Worm (Caenorhabditis elegans) whole organism, L1 larva: ENCODE data around the gene clh-3.

Experiments used
- aha-1 ChIP-seq: fragments of 150-350 bp; optimal IDR thresholded peaks from 2 replicates; lab custom pipeline; 2014; ENCODE audit warnings: missing biosample characterization, missing genetic modification characterization
- egl-27 ChIP-seq, 2 experiments: fragments of 150-350 bp in 1 of 2; sonication (generic microtip); optimal IDR thresholded peaks; 3 replicates each; lab custom pipeline; 2017 to 2018; ENCODE audit warnings: missing biosample characterization in 2 of 2, missing genetic modification characterization in 2 of 2, missing genetic modification reagents in 2 of 2
- fkh-10 ChIP-seq: sonication (generic microtip); optimal IDR thresholded peaks from 2 replicates; lab custom pipeline; 2017; ENCODE audit warnings: missing biosample characterization, missing genetic modification reagents, missing genetic modification characterization
- lin-39 ChIP-seq: fragments of 150-350 bp; optimal IDR thresholded peaks from 2 replicates; lab custom pipeline; 2014; ENCODE audit warnings: missing biosample characterization, missing genetic modification reagents, missing genetic modification characterization
- mdl-1 ChIP-seq, 2 experiments: fragments of 150-350 bp; optimal IDR thresholded peaks; 2 replicates each; lab custom pipeline; 2014 to 2017; ENCODE audit warnings: missing biosample characterization in 2 of 2, missing genetic modification characterization in 2 of 2, inconsistent platforms in 1 of 2
- nhr-11 ChIP-seq: fragments of 150-350 bp; optimal IDR thresholded peaks from 2 replicates; lab custom pipeline; 2014; ENCODE audit warnings: missing biosample characterization, missing genetic modification characterization
- nhr-12 ChIP-seq: sonication (generic microtip); optimal IDR thresholded peaks from 2 replicates; lab custom pipeline; 2017; ENCODE audit warnings: missing biosample characterization, missing genetic modification characterization
- nhr-237 ChIP-seq: fragments of 150-350 bp; optimal IDR thresholded peaks from 2 replicates; lab custom pipeline; 2014; ENCODE audit warnings: missing biosample characterization, missing genetic modification characterization
- nhr-47 ChIP-seq: sonication (generic microtip); optimal IDR thresholded peaks from 2 replicates; lab custom pipeline; 2016; ENCODE audit warnings: mild to moderate bottlenecking, missing genetic modification characterization, moderate library complexity, missing compliant biosample characterization
- nhr-84 ChIP-seq: sonication (generic microtip); optimal IDR thresholded peaks from 2 replicates; lab custom pipeline; 2017; ENCODE audit warnings: missing biosample characterization, missing genetic modification characterization
- tbx-2 ChIP-seq: sonication (generic microtip); optimal IDR thresholded peaks from 2 replicates; lab custom pipeline; 2016; ENCODE audit warnings: missing genetic modification characterization, missing compliant biosample characterization
- unc-62 ChIP-seq: fragments of 150-350 bp; optimal IDR thresholded peaks from 2 replicates; lab custom pipeline; 2014; ENCODE audit warnings: missing biosample characterization, missing genetic modification reagents, missing genetic modification characterization

DNA sequence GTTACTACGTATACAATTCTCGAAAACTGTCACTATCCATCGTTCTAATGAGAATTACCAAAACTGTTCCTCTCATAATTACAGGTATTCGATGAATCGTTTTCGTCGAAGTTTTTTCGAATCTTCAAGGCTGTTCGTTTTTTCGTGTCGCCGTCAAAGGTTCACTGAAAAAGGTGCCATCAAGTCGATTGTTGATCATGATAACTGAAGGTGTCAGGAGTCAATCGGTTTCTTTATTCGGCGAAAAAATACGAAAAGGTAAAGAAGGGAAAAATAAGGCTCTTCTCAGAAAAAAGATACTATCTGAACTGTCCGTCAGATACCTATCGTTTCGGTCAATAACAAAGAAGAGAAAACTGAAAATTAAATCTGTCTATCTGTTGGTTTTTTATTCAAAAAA lies 13.1 kb upstream of the clh-3 start:
- TF ChIP-seq nhr-84 (no peak), mdl-1 (tag; optimal IDR thresholded peaks at IDR 0.05; lab: Kevin White, UChicago) (no peak), aha-1 (tag; lab: Kevin White, UChicago) (no peak), unc-62 (GFP tag; lab: Kevin White, UChicago) (no peak), tbx-2 (tag; lab: Kevin White, UChicago) (no peak), nhr-12 (no peak), nhr-11 (tag; lab: Kevin White, UChicago) (no peak), fkh-10 (GFP tag; lab: Kevin White, UChicago) (no peak), nhr-237 (tag; lab: Kevin White, UChicago) (no peak), nhr-47 (tag; lab: Kevin White, UChicago) (no peak), lin-39 (tag; lab: Kevin White, UChicago) (no peak), egl-27 (tag; optimal IDR thresholded peaks at IDR 0.05; lab: Kevin White, UChicago) (no peak)
